Worm (Caenorhabditis elegans) whole organism, mixed stage, embryonic: Measurements from ENCODE around the gene str-74.

Source experiments
- ces-1 ChIP-seq: fragments of 150-350 bp; optimal IDR thresholded peaks from 2 replicates; lab custom pipeline; 2014; ENCODE audit warnings: missing biosample characterization, missing genetic modification reagents, missing genetic modification characterization
- elt-1 ChIP-seq: sonication (generic microtip); optimal IDR thresholded peaks from 2 replicates; lab custom pipeline; 2017; ENCODE audit warnings: missing genetic modification characterization, mild to moderate bottlenecking, missing compliant biosample characterization, antibody characterized with exemption, moderate library complexity, borderline replicate concordance; ENCODE audit not compliant: insufficient read depth
- elt-3 ChIP-seq: fragments of 150-350 bp; optimal IDR thresholded peaks from 2 replicates; lab custom pipeline; 2014; ENCODE audit warnings: missing biosample characterization, missing genetic modification characterization
- nhr-237 ChIP-seq: fragments of 150-350 bp; optimal IDR thresholded peaks from 2 replicates; lab custom pipeline; 2014; ENCODE audit warnings: missing biosample characterization, missing genetic modification characterization
- nhr-76 ChIP-seq: sonication (generic microtip); optimal IDR thresholded peaks from 2 replicates; lab custom pipeline; 2017; ENCODE audit warnings: missing biosample characterization, missing genetic modification characterization
- snpc-4 ChIP-seq: fragments of 150-350 bp; optimal IDR thresholded peaks from 2 replicates; lab custom pipeline; 2014; ENCODE audit warnings: missing biosample characterization, missing genetic modification characterization
- unc-62 ChIP-seq: fragments of 150-350 bp; optimal IDR thresholded peaks from 2 replicates; lab custom pipeline; 2014; ENCODE audit warnings: missing biosample characterization, missing genetic modification reagents, missing genetic modification characterization

- TF ChIP-seq nhr-76 (tag; lab: Kevin White, UChicago) (no peak), elt-3 (no peak), elt-1 (tag; lab: Kevin White, UChicago) (no peak), unc-62 (GFP tag; lab: Kevin White, UChicago) (no peak), snpc-4 (tag; lab: Kevin White, UChicago) (no peak), ces-1 (GFP tag; lab: Kevin White, UChicago) (no peak), nhr-237 (tag; lab: Kevin White, UChicago) (no peak)
Observed at ce11 chrX:10203501-10203900, 37.3 kb downstream of the str-74 start.
